Fruit fly (Drosophila melanogaster) whole organism, embryonic: ENCODE results near the gene mRpS7.

Source experiments
- Abd-B ChIP-seq: fragments of 200-800 bp; sonication (Bioruptor generic); optimal IDR thresholded peaks from 2 replicates; lab custom pipeline; 2018; ENCODE audit warnings: missing biosample characterization, mild to moderate bottlenecking, missing genetic modification characterization, moderate library complexity
- Bteb2 ChIP-seq: fragments of 200-800 bp; sonication (Bioruptor generic); optimal IDR thresholded peaks from 2 replicates; lab custom pipeline; 2016; ENCODE audit warnings: missing biosample characterization, missing genetic modification characterization
- CG11560 ChIP-seq: fragments of 200-800 bp; sonication (Bioruptor generic); IDR thresholded peaks from 3 replicates; pipeline ENCODE4 v1.3.6; 2022; ENCODE audit warnings: missing biosample characterization, missing genetic modification characterization
- CG11695 ChIP-seq: fragments of 200-800 bp; sonication (Bioruptor generic); IDR thresholded peaks from 3 replicates; pipeline ENCODE4 v1.3.6; 2022; ENCODE audit warnings: missing biosample characterization, missing genetic modification characterization
- CG12155 ChIP-seq: fragments of 200-800 bp; sonication (Bioruptor generic); optimal IDR thresholded peaks from 3 replicates; lab custom pipeline; 2016; ENCODE audit warnings: missing biosample characterization, missing genetic modification characterization
- CG12219 ChIP-seq: fragments of 200-800 bp; sonication (Bioruptor generic); optimal IDR thresholded peaks from 3 replicates; lab custom pipeline; 2018; ENCODE audit warnings: missing biosample characterization, mild to moderate bottlenecking, missing genetic modification characterization
- CG16779 ChIP-seq: fragments of 200-800 bp; sonication (Bioruptor generic); IDR thresholded peaks from 2 replicates; pipeline ENCODE4 v1.3.6; 2022; ENCODE audit warnings: missing biosample characterization, missing genetic modification characterization
- CG16863 ChIP-seq: fragments of 200-800 bp; sonication (Bioruptor generic); optimal IDR thresholded peaks from 3 replicates; lab custom pipeline; 2016; ENCODE audit warnings: missing biosample characterization, missing genetic modification characterization
- CG18476 ChIP-seq: fragments of 200-800 bp; sonication (Bioruptor generic); optimal IDR thresholded peaks from 2 replicates; lab custom pipeline; 2016; ENCODE audit warnings: missing biosample characterization, mild to moderate bottlenecking, missing genetic modification characterization
- CG18764 ChIP-seq: fragments of 200-800 bp; sonication (Bioruptor generic); optimal IDR thresholded peaks from 3 replicates; lab custom pipeline; 2016; ENCODE audit warnings: missing biosample characterization, missing genetic modification characterization
- CG30403 ChIP-seq: fragments of 200-800 bp; sonication (Bioruptor generic); optimal IDR thresholded peaks from 3 replicates; lab custom pipeline; 2016; ENCODE audit warnings: missing biosample characterization, missing genetic modification characterization
- CG31365 ChIP-seq: fragments of 200-800 bp; sonication (Bioruptor generic); optimal IDR thresholded peaks from 2 replicates; lab custom pipeline; 2018; ENCODE audit warnings: missing biosample characterization, mild to moderate bottlenecking, missing genetic modification characterization
- CG3163 ChIP-seq: fragments of 200-800 bp; sonication (Bioruptor generic); optimal IDR thresholded peaks from 3 replicates; lab custom pipeline; 2016; ENCODE audit warnings: missing biosample characterization, missing genetic modification characterization
- CG4360 ChIP-seq: fragments of 200-800 bp; sonication (Bioruptor generic); IDR thresholded peaks from 2 replicates; pipeline ENCODE4 v1.3.6; 2022; ENCODE audit warnings: missing biosample characterization, missing genetic modification characterization
- CG4617 ChIP-seq: fragments of 200-800 bp; sonication (Bioruptor generic); optimal IDR thresholded peaks from 3 replicates; lab custom pipeline; 2016; ENCODE audit warnings: missing biosample characterization, missing genetic modification characterization, borderline replicate concordance
- CG6854 ChIP-seq: fragments of 200-800 bp; sonication (Bioruptor generic); optimal IDR thresholded peaks from 3 replicates; lab custom pipeline; 2017; ENCODE audit warnings: missing biosample characterization, mild to moderate bottlenecking, missing genetic modification characterization
- CG8388 ChIP-seq: fragments of 200-800 bp; sonication (Bioruptor generic); optimal IDR thresholded peaks from 2 replicates; lab custom pipeline; 2019; ENCODE audit warnings: missing biosample characterization, mild to moderate bottlenecking, missing genetic modification characterization, moderate library complexity
- Dek ChIP-seq: fragments of 200-800 bp; sonication (Bioruptor generic); optimal IDR thresholded peaks from 3 replicates; lab custom pipeline; 2019; ENCODE audit warnings: missing biosample characterization, mild to moderate bottlenecking, missing genetic modification characterization, moderate library complexity
- Dip3 ChIP-seq: fragments of 200-800 bp; sonication (Bioruptor generic); optimal IDR thresholded peaks from 3 replicates; lab custom pipeline; 2016; ENCODE audit warnings: missing biosample characterization, missing genetic modification characterization
- HHEX ChIP-seq: fragments of 200-800 bp; sonication (Bioruptor generic); optimal IDR thresholded peaks from 3 replicates; lab custom pipeline; 2017; ENCODE audit warnings: missing biosample characterization, mild to moderate bottlenecking, missing genetic modification characterization, missing genetic modification reagents
- Hmr ChIP-seq: fragments of 200-800 bp; sonication (Bioruptor generic); optimal IDR thresholded peaks from 3 replicates; lab custom pipeline; 2017; ENCODE audit warnings: mild to moderate bottlenecking, missing biosample characterization, missing genetic modification reagents, missing genetic modification characterization
- Lim3 ChIP-seq: fragments of 200-800 bp; sonication (Bioruptor generic); IDR thresholded peaks from 2 replicates; pipeline ENCODE4 v1.3.6; 2022; ENCODE audit warnings: missing biosample characterization, missing genetic modification characterization
- Mes4 ChIP-seq: fragments of 200-800 bp; sonication (Bioruptor generic); optimal IDR thresholded peaks from 2 replicates; lab custom pipeline; 2016; ENCODE audit warnings: missing biosample characterization, missing genetic modification characterization
- NFAT ChIP-seq: fragments of 200-800 bp; sonication (Bioruptor generic); IDR thresholded peaks from 2 replicates; pipeline ENCODE4 v1.3.6; 2022; ENCODE audit warnings: missing biosample characterization, missing genetic modification characterization
- Oaz ChIP-seq: fragments of 200-800 bp; sonication (Bioruptor generic); IDR thresholded peaks from 2 replicates; pipeline ENCODE4 v1.3.6; 2022; ENCODE audit warnings: missing biosample characterization, missing genetic modification characterization
- Oli ChIP-seq: fragments of 200-800 bp; sonication (Bioruptor generic); optimal IDR thresholded peaks from 2 replicates; lab custom pipeline; 2018; ENCODE audit warnings: missing biosample characterization, mild to moderate bottlenecking, missing genetic modification characterization, moderate library complexity
- Ssrp ChIP-seq: fragments of 200-800 bp; sonication (Bioruptor generic); optimal IDR thresholded peaks from 2 replicates; lab custom pipeline; 2018; ENCODE audit warnings: missing biosample characterization, mild to moderate bottlenecking, missing genetic modification characterization, moderate library complexity
- Tbp ChIP-seq: fragments of >200 bp; optimal IDR thresholded peaks from 2 replicates; lab custom pipeline; 2018; ENCODE audit warnings: missing biosample characterization, missing genetic modification characterization
- ab ChIP-seq: fragments of 200-800 bp; sonication (Bioruptor generic); optimal IDR thresholded peaks from 2 replicates; lab custom pipeline; 2016; ENCODE audit warnings: missing biosample characterization, missing genetic modification characterization
- al ChIP-seq: fragments of 200-800 bp; sonication (Bioruptor generic); IDR thresholded peaks from 2 replicates; pipeline ENCODE4 v1.3.6; 2022; ENCODE audit warnings: missing biosample characterization, missing genetic modification characterization
- ash1 ChIP-seq: fragments of 200-800 bp; sonication (Bioruptor generic); optimal IDR thresholded peaks from 2 replicates; lab custom pipeline; 2018; ENCODE audit warnings: missing biosample characterization, mild to moderate bottlenecking, missing genetic modification characterization
- crc ChIP-seq: fragments of 200-800 bp; sonication (Bioruptor generic); optimal IDR thresholded peaks from 2 replicates; lab custom pipeline; 2016; ENCODE audit warnings: missing biosample characterization, missing genetic modification characterization
- danr ChIP-seq: fragments of 200-800 bp; sonication (Bioruptor generic); IDR thresholded peaks from 2 replicates; pipeline ENCODE4 v1.3.6; 2022; ENCODE audit warnings: missing biosample characterization, missing genetic modification characterization
- fd96Cb ChIP-seq: fragments of 200-800 bp; sonication (Bioruptor generic); optimal IDR thresholded peaks from 2 replicates; lab custom pipeline; 2018; ENCODE audit warnings: missing biosample characterization, mild to moderate bottlenecking, missing genetic modification characterization, moderate library complexity
- gfzf ChIP-seq: fragments of 200-800 bp; sonication (Bioruptor generic); optimal IDR thresholded peaks from 2 replicates; lab custom pipeline; 2016; ENCODE audit warnings: missing biosample characterization, mild to moderate bottlenecking, missing genetic modification characterization, moderate library complexity
- gsb-n ChIP-seq: fragments of 200-800 bp; sonication (Bioruptor generic); optimal IDR thresholded peaks from 3 replicates; lab custom pipeline; 2018; ENCODE audit warnings: missing biosample characterization, mild to moderate bottlenecking, missing genetic modification characterization
- insv ChIP-seq, 2 experiments: fragments of 200-800 bp; sonication (Bioruptor generic); optimal IDR thresholded peaks; 3 replicates each; lab custom pipeline; 2016 to 2018; ENCODE audit warnings: missing biosample characterization in 2 of 2, missing genetic modification characterization in 2 of 2
- jing ChIP-seq: fragments of 200-800 bp; sonication (Bioruptor generic); optimal IDR thresholded peaks from 2 replicates; lab custom pipeline; 2018; ENCODE audit warnings: missing biosample characterization, mild to moderate bottlenecking, missing genetic modification characterization
- kah ChIP-seq: fragments of 200-800 bp; sonication (Bioruptor generic); optimal IDR thresholded peaks from 2 replicates; lab custom pipeline; 2018; ENCODE audit warnings: missing biosample characterization, mild to moderate bottlenecking, missing genetic modification characterization
- mld ChIP-seq: fragments of 200-800 bp; sonication (Bioruptor generic); IDR thresholded peaks from 3 replicates; pipeline ENCODE4 v1.3.6; 2022; ENCODE audit warnings: missing biosample characterization, missing genetic modification characterization; ENCODE audit not compliant: partially characterized antibody
- nmo ChIP-seq: fragments of 200-800 bp; sonication (Bioruptor generic); optimal IDR thresholded peaks from 2 replicates; lab custom pipeline; 2018; ENCODE audit warnings: missing biosample characterization, mild to moderate bottlenecking, missing genetic modification characterization, moderate library complexity
- peb ChIP-seq: fragments of 200-800 bp; sonication (Bioruptor generic); IDR thresholded peaks from 2 replicates; pipeline ENCODE4 v1.3.6; 2022; ENCODE audit warnings: missing biosample characterization, missing genetic modification characterization
- schlank ChIP-seq: fragments of 200-800 bp; sonication (Bioruptor generic); optimal IDR thresholded peaks from 2 replicates; lab custom pipeline; 2018; ENCODE audit warnings: missing biosample characterization, mild to moderate bottlenecking, missing genetic modification characterization
- sd ChIP-seq: fragments of 200-800 bp; sonication (Bioruptor generic); optimal IDR thresholded peaks from 3 replicates; lab custom pipeline; 2018; ENCODE audit warnings: missing biosample characterization, mild to moderate bottlenecking, missing genetic modification characterization, moderate library complexity
- shn ChIP-seq: fragments of 200-800 bp; sonication (Bioruptor generic); optimal IDR thresholded peaks from 3 replicates; lab custom pipeline; 2016; ENCODE audit warnings: missing biosample characterization, missing genetic modification characterization
- sug ChIP-seq: fragments of 200-800 bp; optimal IDR thresholded peaks from 2 replicates; lab custom pipeline; 2019; ENCODE audit warnings: missing biosample characterization, mild to moderate bottlenecking, missing genetic modification characterization, moderate library complexity
- trem ChIP-seq: fragments of 200-800 bp; optimal IDR thresholded peaks from 3 replicates; lab custom pipeline; 2019; ENCODE audit warnings: missing biosample characterization, mild to moderate bottlenecking, missing genetic modification characterization, moderate library complexity
- tup ChIP-seq: fragments of 200-800 bp; sonication (Bioruptor generic); optimal IDR thresholded peaks from 2 replicates; lab custom pipeline; 2016; ENCODE audit warnings: missing biosample characterization, mild to moderate bottlenecking, missing genetic modification characterization, moderate library complexity
- vnd ChIP-seq: fragments of 200-800 bp; sonication (Bioruptor generic); IDR thresholded peaks from 3 replicates; pipeline ENCODE4 v1.3.6; 2022; ENCODE audit warnings: missing biosample characterization, missing genetic modification characterization; ENCODE audit not compliant: partially characterized antibody

Gene mRpS7

dm6 chr2L:10375464-10376236, 10.8 kb upstream of the mRpS7 start, which contains the start of the genes CG33303 and dpr19 (continued):
- peak; percentile 69 for TF ChIP-seq kah (GFP tag; lab: Kevin White, UChicago)
- TF ChIP-seq trem (tag; lab: Kevin White, UChicago) = peak; percentile 89
- no peak for TF ChIP-seq CG12219 (GFP tag; lab: Kevin White, UChicago)
- TF ChIP-seq CG4617 = peak; percentile 75
- TF ChIP-seq peb (GFP tag; lab: Robert Waterston, UW) = no peak
- TF ChIP-seq insv (GFP tag; optimal IDR thresholded peaks at IDR 0.05; lab: Kevin White, UChicago) = peak in 1 of 2 experiments; percentile 30
- TF ChIP-seq shn (GFP tag; lab: Kevin White, UChicago) = no peak
- TF ChIP-seq Ssrp (tag; lab: Kevin White, UChicago) = peak; percentile 77
- TF ChIP-seq CG16863 = no peak
- no peak for TF ChIP-seq sd (tag; lab: Kevin White, UChicago)
- no peak for TF ChIP-seq Dip3 (GFP tag; lab: Kevin White, UChicago)
- TF ChIP-seq tup (GFP tag; lab: Kevin White, UChicago) = no peak
- no peak for TF ChIP-seq vnd (GFP tag; lab: Robert Waterston, UW)
- TF ChIP-seq CG31365 (tag; lab: Kevin White, UChicago) = no peak
- peak; percentile 82 for TF ChIP-seq gsb-n (tag; lab: Kevin White, UChicago)
- peak; percentile 71 for TF ChIP-seq HHEX (GFP tag; lab: Kevin White, UChicago)
- peak; percentile 85 for TF ChIP-seq Hmr (GFP tag; lab: Kevin White, UChicago)
- peak; percentile 64 for TF ChIP-seq Oli (tag; lab: Kevin White, UChicago)
- TF ChIP-seq CG11560 (tag; lab: Robert Waterston, UW) = no peak
- TF ChIP-seq fd96Cb = peak; percentile 66
- 0 out of 2 replicates have a peak, but pooled peaks have one; percentile 7 for TF ChIP-seq CG4360 (GFP tag; lab: Robert Waterston, UW)
- TF ChIP-seq Lim3 = no peak
- TF ChIP-seq CG3163 = no peak
- peak; percentile 76 for TF ChIP-seq CG11695 (GFP tag; lab: Robert Waterston, UW)
- TF ChIP-seq crc (GFP tag; lab: Kevin White, UChicago) = no peak
- peak; percentile 2 for TF ChIP-seq schlank (tag; lab: Kevin White, UChicago)
- no peak for TF ChIP-seq ash1 (GFP tag; lab: Kevin White, UChicago)
- no peak for TF ChIP-seq Oaz
- TF ChIP-seq CG30403 = peak; percentile 64
- peak; percentile 83 for TF ChIP-seq Dek
- no peak; the same call in 1 of the 2 replicates for TF ChIP-seq al (GFP tag; lab: Robert Waterston, UW)
- peak; percentile 51 for TF ChIP-seq CG18764 (GFP tag; lab: Kevin White, UChicago)
- no peak for TF ChIP-seq mld (GFP tag; lab: Robert Waterston, UW)
- peak; percentile 50 for TF ChIP-seq CG12155 (GFP tag; lab: Kevin White, UChicago)
- no peak for TF ChIP-seq Abd-B (GFP tag; lab: Kevin White, UChicago)
- TF ChIP-seq jing (GFP tag; lab: Kevin White, UChicago) = no peak
- peak; percentile 88 for TF ChIP-seq nmo
- no peak for TF ChIP-seq Bteb2 (GFP tag; lab: Kevin White, UChicago)
- TF ChIP-seq ab = no peak
- TF ChIP-seq CG6854 (GFP tag; lab: Kevin White, UChicago) = peak; percentile 66
- TF ChIP-seq sug (tag; lab: Kevin White, UChicago) = peak; percentile 79
- no peak for TF ChIP-seq danr (GFP tag; lab: Robert Waterston, UW)
- TF ChIP-seq CG8388 (GFP tag; lab: Kevin White, UChicago) = peak; percentile 86
- TF ChIP-seq NFAT (GFP tag; lab: Robert Waterston, UW) = no peak
- no peak for TF ChIP-seq Tbp (GFP tag; lab: Kevin White, UChicago)
- no peak for TF ChIP-seq CG18476
- peak; percentile 78 for TF ChIP-seq gfzf (GFP tag; lab: Kevin White, UChicago)
- TF ChIP-seq Mes4 = no peak
- TF ChIP-seq CG16779 (GFP tag; lab: Robert Waterston, UW) = no peak
